Worm (Caenorhabditis elegans) whole organism, L4/young adult: ENCODE results near the gene yju-2.

Experiments
- dao-5 ChIP-seq: sonication (generic microtip); optimal IDR thresholded peaks from 2 replicates; lab custom pipeline; 2016; ENCODE audit warnings: missing genotype, missing genetic modification characterization, moderate library complexity, missing compliant biosample characterization
- him-1 ChIP-seq: sonication (generic microtip); optimal IDR thresholded peaks from 2 replicates; lab custom pipeline; 2016; ENCODE audit warnings: missing genotype, missing genetic modification reagents, missing genetic modification characterization, missing compliant biosample characterization

- TF ChIP-seq him-1 (tag; lab: Kevin White, UChicago) (no peak), dao-5 (tag; lab: Kevin White, UChicago) (no peak)
Observed at ce11 chrIII:7138178-7138577, 46.0 kb upstream of the yju-2 start, which contains the start of gene B0280.11.
